Worm (Caenorhabditis elegans) whole organism, L2 larva: ENCODE measurements around the gene fbxa-45.

Experiments used
- C34F6.9 ChIP-seq: fragments of 150-350 bp; optimal IDR thresholded peaks from 2 replicates; lab custom pipeline; 2014; ENCODE audit warnings: missing biosample characterization, missing genetic modification characterization
- F13H6.1 ChIP-seq: sonication (generic microtip); optimal IDR thresholded peaks from 2 replicates; lab custom pipeline; 2016; ENCODE audit warnings: missing genetic modification characterization, missing compliant biosample characterization
- R02D3.7 ChIP-seq: fragments of 150-350 bp; optimal IDR thresholded peaks from 2 replicates; lab custom pipeline; 2014; ENCODE audit warnings: missing biosample characterization, missing genetic modification characterization
- Y55F3AM.14 ChIP-seq: fragments of 200-800 bp; sonication (Bioruptor generic); optimal IDR thresholded peaks from 2 replicates; lab custom pipeline; 2018; ENCODE audit warnings: mild to moderate bottlenecking, missing genetic modification characterization, missing compliant biosample characterization
- alr-1 ChIP-seq: fragments of 150-350 bp; optimal IDR thresholded peaks from 2 replicates; lab custom pipeline; 2014; ENCODE audit warnings: missing biosample characterization, missing genetic modification characterization
- ama-1 ChIP-seq: fragments of 150-350 bp; optimal IDR thresholded peaks from 2 replicates; lab custom pipeline; 2018; ENCODE audit warnings: inconsistent platforms
- blmp-1 ChIP-seq: sonication (generic microtip); optimal IDR thresholded peaks from 2 replicates; lab custom pipeline; 2017; ENCODE audit warnings: missing genetic modification characterization, mild to moderate bottlenecking, missing compliant biosample characterization, antibody characterized with exemption, moderate library complexity; ENCODE audit not compliant: insufficient read depth
- ceh-82 ChIP-seq: fragments of 150-350 bp; optimal IDR thresholded peaks from 2 replicates; lab custom pipeline; 2014; ENCODE audit warnings: missing biosample characterization, missing genetic modification characterization
- crh-2 ChIP-seq: sonication (generic microtip); optimal IDR thresholded peaks from 2 replicates; lab custom pipeline; 2017; ENCODE audit warnings: missing biosample characterization, missing genetic modification characterization
- dmd-4 ChIP-seq: sonication (generic microtip); optimal IDR thresholded peaks from 2 replicates; lab custom pipeline; 2017; ENCODE audit warnings: missing biosample characterization, missing genetic modification characterization
- elt-1 ChIP-seq: fragments of 150-350 bp; optimal IDR thresholded peaks from 2 replicates; lab custom pipeline; 2014; ENCODE audit warnings: missing biosample characterization, missing genetic modification characterization
- elt-3 ChIP-seq: sonication (generic microtip); optimal IDR thresholded peaks from 2 replicates; lab custom pipeline; 2017; ENCODE audit warnings: missing biosample characterization, missing genetic modification characterization
- fos-1 ChIP-seq: fragments of 150-350 bp; optimal IDR thresholded peaks from 2 replicates; lab custom pipeline; 2014; ENCODE audit warnings: missing biosample characterization, missing genetic modification characterization
- lin-11 ChIP-seq: fragments of 150-350 bp; sonication (generic microtip); optimal IDR thresholded peaks from 2 replicates; lab custom pipeline; 2014; ENCODE audit warnings: missing biosample characterization, missing genetic modification characterization, inconsistent platforms, mixed read lengths
- lin-39 ChIP-seq: fragments of 150-350 bp; optimal IDR thresholded peaks from 2 replicates; lab custom pipeline; 2014; ENCODE audit warnings: missing biosample characterization, missing genetic modification reagents, missing genetic modification characterization
- lsy-2 ChIP-seq, 2 experiments: fragments of 150-350 bp in 1 of 2; sonication (generic microtip) in 1 of 2; optimal IDR thresholded peaks; 2 replicates each; lab custom pipeline; 2014 to 2017; ENCODE audit warnings: missing biosample characterization in 2 of 2, missing genetic modification characterization in 2 of 2
- mab-5 ChIP-seq: fragments of 150-350 bp; optimal IDR thresholded peaks from 2 replicates; lab custom pipeline; 2014; ENCODE audit warnings: missing biosample characterization, missing genetic modification characterization
- mbf-1 ChIP-seq: sonication (generic microtip); optimal IDR thresholded peaks from 2 replicates; lab custom pipeline; 2017; ENCODE audit warnings: missing biosample characterization, missing genetic modification characterization
- nhr-10 ChIP-seq: sonication (generic microtip); optimal IDR thresholded peaks from 2 replicates; lab custom pipeline; 2017; ENCODE audit warnings: missing biosample characterization, missing genetic modification characterization
- nhr-129 ChIP-seq: fragments of 150-350 bp; optimal IDR thresholded peaks from 2 replicates; lab custom pipeline; 2014; ENCODE audit warnings: missing biosample characterization, missing genetic modification characterization
- nhr-23 ChIP-seq: fragments of 150-350 bp; optimal IDR thresholded peaks from 2 replicates; lab custom pipeline; 2014; ENCODE audit warnings: missing biosample characterization, missing genetic modification reagents, missing genetic modification characterization
- nhr-237 ChIP-seq: fragments of 150-350 bp; optimal IDR thresholded peaks from 2 replicates; lab custom pipeline; 2014; ENCODE audit warnings: missing biosample characterization, missing genetic modification characterization
- nhr-25 ChIP-seq: fragments of 150-350 bp; sonication (generic microtip); optimal IDR thresholded peaks from 3 replicates; lab custom pipeline; 2014; ENCODE audit warnings: missing biosample characterization, missing genetic modification characterization
- nhr-6 ChIP-seq: fragments of 150-350 bp; optimal IDR thresholded peaks from 2 replicates; lab custom pipeline; 2014; ENCODE audit warnings: missing biosample characterization, missing genetic modification characterization
- nhr-77 ChIP-seq: fragments of 150-350 bp; optimal IDR thresholded peaks from 2 replicates; lab custom pipeline; 2014; ENCODE audit warnings: missing biosample characterization, missing genetic modification characterization
- sem-4 ChIP-seq: fragments of 150-350 bp; optimal IDR thresholded peaks from 2 replicates; lab custom pipeline; 2014; ENCODE audit warnings: missing biosample characterization, missing genetic modification reagents, missing genetic modification characterization
- skn-1 ChIP-seq: sonication (generic microtip); optimal IDR thresholded peaks from 2 replicates; lab custom pipeline; 2017; ENCODE audit warnings: missing biosample characterization, missing genetic modification characterization
- sma-9 ChIP-seq, 2 experiments: fragments of 150-350 bp in 1 of 2; sonication (generic microtip) in 1 of 2; optimal IDR thresholded peaks; 2 replicates each; lab custom pipeline; 2014 to 2016; ENCODE audit warnings: missing genetic modification characterization in 2 of 2, mild to moderate bottlenecking in 1 of 2, missing biosample characterization in 1 of 2, missing compliant biosample characterization in 1 of 2, missing genetic modification reagents in 1 of 2, moderate library complexity in 1 of 2
- snpc-4 ChIP-seq: fragments of 150-350 bp; optimal IDR thresholded peaks from 2 replicates; lab custom pipeline; 2014; ENCODE audit warnings: missing biosample characterization, missing genetic modification characterization
- unc-39 ChIP-seq: fragments of 150-350 bp; optimal IDR thresholded peaks from 2 replicates; lab custom pipeline; 2014; ENCODE audit warnings: missing biosample characterization, missing genetic modification characterization
- unc-55 ChIP-seq: fragments of 150-350 bp; sonication (generic microtip); optimal IDR thresholded peaks from 3 replicates; lab custom pipeline; 2014; ENCODE audit warnings: missing biosample characterization, missing genetic modification reagents, missing genetic modification characterization
- ztf-1 ChIP-seq: fragments of 200-800 bp; sonication (Bioruptor generic); conservative IDR thresholded peaks from 2 replicates; pipeline ENCODE4 v1.3.6; 2022; ENCODE audit warnings: missing genetic modification characterization, missing compliant biosample characterization
- ztf-4 ChIP-seq: fragments of 150-350 bp; optimal IDR thresholded peaks from 2 replicates; lab custom pipeline; 2014; ENCODE audit warnings: missing biosample characterization, missing genetic modification characterization

Gene fbxa-45

ce11 chrV:16857977-16858479 lies 41.2 kb downstream of the fbxa-45 start, which contains the start of the genes clec-31 and clec-22:
clec-31 (minus strand) TSS chrV:16858077.
clec-22 (plus strand) TSS chrV:16858429.
- no peak for TF ChIP-seq nhr-23 (tag; lab: Kevin White, UChicago)
- no peak for TF ChIP-seq nhr-25 (tag; lab: Kevin White, UChicago)
- no peak for TF ChIP-seq nhr-237 (tag; lab: Kevin White, UChicago)
- no peak for TF ChIP-seq unc-55 (GFP tag; lab: Kevin White, UChicago)
- no peak for TF ChIP-seq alr-1 (tag; lab: Kevin White, UChicago)
- no peak for TF ChIP-seq F13H6.1 (tag; lab: Kevin White, UChicago)
- no peak for TF ChIP-seq nhr-129 (tag; lab: Kevin White, UChicago)
- no peak for TF ChIP-seq lin-11 (tag; lab: Kevin White, UChicago)
- TF ChIP-seq ztf-4, result no peak

DNA sequence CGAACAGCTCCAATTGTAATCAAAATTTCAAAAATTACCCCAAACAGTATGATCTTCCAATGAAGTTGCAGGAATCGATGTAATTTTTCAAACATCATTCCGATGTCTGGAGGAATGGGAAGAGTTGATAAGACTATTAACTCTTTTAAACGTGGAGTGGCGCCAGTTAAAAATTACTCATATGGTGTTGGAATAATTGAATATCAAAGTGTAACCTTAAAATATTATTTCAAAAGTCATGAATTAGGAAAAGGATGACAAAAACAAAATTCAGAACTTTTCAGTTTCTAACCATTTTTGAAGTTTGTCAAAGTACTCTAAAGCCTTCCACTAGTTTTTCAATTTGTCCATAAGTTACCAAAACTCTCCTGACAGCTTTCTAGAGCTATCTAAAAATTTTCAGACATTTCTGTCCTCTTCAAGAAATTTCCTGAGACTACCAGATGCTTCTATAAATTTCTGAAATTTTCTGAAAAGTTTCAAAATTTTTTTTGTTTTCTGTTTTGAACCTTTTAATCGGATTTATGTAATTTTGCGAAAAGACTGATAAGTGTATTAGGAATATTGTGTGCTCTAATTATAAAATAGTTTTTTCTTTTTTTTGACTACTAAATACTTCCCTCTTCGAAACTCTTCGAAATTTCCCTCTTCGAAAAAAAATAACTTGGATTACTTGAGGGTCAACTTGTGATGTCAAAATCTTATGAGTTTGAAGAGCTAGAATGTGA lies 45.1 kb downstream of the fbxa-45 start, which contains the start of the genes clec-35 and clec-27:
Gene clec-35 (minus strand): TSS at position 101 of the 728 bp plus-strand sequence.
Gene clec-27 (plus strand): TSS at position 678 of the 728 bp plus-strand sequence.
- no peak for TF ChIP-seq elt-3
- TF ChIP-seq sem-4 (tag; lab: Kevin White, UChicago), result no peak
- no peak for TF ChIP-seq unc-55 (GFP tag; lab: Kevin White, UChicago)
- TF ChIP-seq alr-1 (tag; lab: Kevin White, UChicago), result no peak
- TF ChIP-seq elt-1 (tag; lab: Kevin White, UChicago), result no peak
- no peak for TF ChIP-seq nhr-6 (tag; lab: Kevin White, UChicago)

ce11 chrV:16852002-16852401 lies 47.3 kb downstream of the fbxa-45 start, which contains the start of gene clec-37:
clec-37 (minus strand) TSS chrV:16852102.
- no peak for TF ChIP-seq nhr-10 (tag; lab: Kevin White, UChicago)
- TF ChIP-seq skn-1 (tag; lab: Kevin White, UChicago), result no peak
- TF ChIP-seq C34F6.9 (tag; lab: Kevin White, UChicago), result no peak
- TF ChIP-seq Y55F3AM.14 (GFP tag; lab: Kevin White, UChicago), result no peak
- no peak for TF ChIP-seq ceh-82 (tag; lab: Kevin White, UChicago)
- TF ChIP-seq ztf-1 (GFP tag; lab: Robert Waterston, UW), result no peak
- no peak for TF ChIP-seq lin-39 (tag; lab: Kevin White, UChicago)
- TF ChIP-seq snpc-4 (tag; lab: Kevin White, UChicago), result no peak
- no peak for TF ChIP-seq ama-1
- TF ChIP-seq dmd-4 (tag; lab: Kevin White, UChicago), result no peak
- no peak for TF ChIP-seq crh-2 (tag; lab: Kevin White, UChicago)
- no peak for TF ChIP-seq unc-55 (GFP tag; lab: Kevin White, UChicago)
- TF ChIP-seq lin-11 (tag; lab: Kevin White, UChicago), result no peak
- no peak for TF ChIP-seq mbf-1 (tag; lab: Kevin White, UChicago)
- no peak for TF ChIP-seq nhr-77 (tag; lab: Kevin White, UChicago)
- TF ChIP-seq fos-1 (tag; lab: Kevin White, UChicago), result no peak
- TF ChIP-seq elt-1 (tag; lab: Kevin White, UChicago), result no peak
- TF ChIP-seq unc-39 (tag; lab: Kevin White, UChicago), result no peak
- TF ChIP-seq lsy-2 (tag; optimal IDR thresholded peaks at IDR 0.05; lab: Kevin White, UChicago), result no peak
- no peak for TF ChIP-seq nhr-237 (tag; lab: Kevin White, UChicago)

ce11 chrV:16848498-16848897 lies 50.8 kb downstream of the fbxa-45 start, which contains the start of the genes clec-36 and clec-26:
clec-36 (minus strand) TSS chrV:16848598.
clec-26 (plus strand) TSS chrV:16848611.
- no peak for TF ChIP-seq mbf-1 (tag; lab: Kevin White, UChicago)
- TF ChIP-seq alr-1 (tag; lab: Kevin White, UChicago), result no peak
- TF ChIP-seq elt-1 (tag; lab: Kevin White, UChicago), result no peak
- no peak for TF ChIP-seq blmp-1 (tag; lab: Kevin White, UChicago)
- TF ChIP-seq unc-39 (tag; lab: Kevin White, UChicago), result no peak
- no peak for TF ChIP-seq mab-5
- TF ChIP-seq nhr-23 (tag; lab: Kevin White, UChicago), result no peak
- TF ChIP-seq nhr-237 (tag; lab: Kevin White, UChicago), result no peak
- TF ChIP-seq R02D3.7 (tag; lab: Kevin White, UChicago), result no peak
- no peak for TF ChIP-seq nhr-6 (tag; lab: Kevin White, UChicago)
- TF ChIP-seq sma-9 (GFP tag; optimal IDR thresholded peaks at IDR 0.05; lab: Kevin White, UChicago), result no peak
- no peak for TF ChIP-seq sma-9 (tag; optimal IDR thresholded peaks at IDR 0.05; lab: Kevin White, UChicago)
